Worm (Caenorhabditis elegans): Measurements from ENCODE around the gene hadb-1.

hadb-1 gene

ce11 chrIII:8664897-8665388, 23.3 kb downstream of the hadb-1 start, which contains the start of gene F22B7.1:
Gene F22B7.1, plus strand, starts transcription at chrIII:8665338.
- TF ChIP-seq unc-62 (GFP tag; optimal IDR thresholded peaks at IDR 0.05) = no peak

- no peak for TF ChIP-seq unc-62 (GFP tag; optimal IDR thresholded peaks at IDR 0.05)
Measured at ce11 chrIII:8663143-8663542, 25.1 kb downstream of the hadb-1 start.

ce11 chrIII:8658367-8658761, 29.9 kb downstream of the hadb-1 start:
- no peak for TF ChIP-seq unc-62 (GFP tag; optimal IDR thresholded peaks at IDR 0.05)

- no peak for TF ChIP-seq unc-62 (GFP tag; optimal IDR thresholded peaks at IDR 0.05)
Measured at ce11 chrIII:8657676-8658366, 30.5 kb downstream of the hadb-1 start.

ce11 chrIII:8656957-8657356, 31.3 kb downstream of the hadb-1 start:
- TF ChIP-seq unc-62 (GFP tag; optimal IDR thresholded peaks at IDR 0.05) = no peak

ce11 chrIII:8656055-8656454, 32.2 kb downstream of the hadb-1 start:
- no peak for TF ChIP-seq unc-62 (GFP tag; optimal IDR thresholded peaks at IDR 0.05)

- TF ChIP-seq unc-62 (GFP tag; optimal IDR thresholded peaks at IDR 0.05) = no peak
Measured at ce11 chrIII:8655412-8655811, 32.9 kb downstream of the hadb-1 start.

ce11 chrIII:8654400-8654980, 33.8 kb downstream of the hadb-1 start:
- no peak for TF ChIP-seq unc-62 (GFP tag; optimal IDR thresholded peaks at IDR 0.05)

- no peak for TF ChIP-seq unc-62 (GFP tag; optimal IDR thresholded peaks at IDR 0.05)
Measured at ce11 chrIII:8653875-8654386, 34.4 kb downstream of the hadb-1 start, which contains the start of gene F22B7.9. Gene F22B7.9, minus strand, starts transcription at chrIII:8653925.

ce11 chrIII:8653457-8653856, 34.8 kb downstream of the hadb-1 start:
- TF ChIP-seq unc-62 (GFP tag; optimal IDR thresholded peaks at IDR 0.05) = no peak

- no peak for TF ChIP-seq unc-62 (GFP tag; optimal IDR thresholded peaks at IDR 0.05)
Measured at ce11 chrIII:8652922-8653321, 35.4 kb downstream of the hadb-1 start.

ce11 chrIII:8652112-8652694, 36.1 kb downstream of the hadb-1 start:
- TF ChIP-seq unc-62 (GFP tag; optimal IDR thresholded peaks at IDR 0.05) = no peak

- TF ChIP-seq unc-62 (GFP tag; optimal IDR thresholded peaks at IDR 0.05) = no peak
Measured at ce11 chrIII:8650235-8650817, 38.0 kb downstream of the hadb-1 start, which contains the start of gene flp-23. Gene flp-23, plus strand, starts transcription at chrIII:8650767.

- TF ChIP-seq unc-62 (GFP tag; optimal IDR thresholded peaks at IDR 0.05) = no peak
Measured at ce11 chrIII:8648589-8648988, 39.7 kb downstream of the hadb-1 start, which contains the start of gene F22B7.3. Gene F22B7.3, plus strand, starts transcription at chrIII:8648889.

- no peak for TF ChIP-seq unc-62 (GFP tag; optimal IDR thresholded peaks at IDR 0.05)
Measured at ce11 chrIII:8646021-8646420, 42.3 kb downstream of the hadb-1 start.

ce11 chrIII:8643639-8644038, 44.6 kb downstream of the hadb-1 start, which contains the start of gene twk-7:
Gene twk-7, minus strand, starts transcription at chrIII:8643739.
- no peak for TF ChIP-seq unc-62 (GFP tag; optimal IDR thresholded peaks at IDR 0.05)
